Worm (Caenorhabditis elegans): Measurements from ENCODE around the gene prp-38.

- no peak for TF ChIP-seq elt-2 (tag; optimal IDR thresholded peaks at IDR 0.05)
- no peak for TF ChIP-seq unc-86 (tag; optimal IDR thresholded peaks at IDR 0.05)
- TF ChIP-seq madf-2 (tag; optimal IDR thresholded peaks at IDR 0.05): no peak
- no peak for TF ChIP-seq pha-4 (tag; optimal IDR thresholded peaks at IDR 0.05)
- no peak for TF ChIP-seq nhr-11 (tag; optimal IDR thresholded peaks at IDR 0.05)
- no peak for TF ChIP-seq odd-2 (tag; optimal IDR thresholded peaks at IDR 0.05)
- TF ChIP-seq ceh-30 (tag; optimal IDR thresholded peaks at IDR 0.05): no peak
- no peak for TF ChIP-seq elt-4 (tag; optimal IDR thresholded peaks at IDR 0.05)
- TF ChIP-seq pros-1 (tag; optimal IDR thresholded peaks at IDR 0.05): no peak
- no peak for TF ChIP-seq Y22D7AL.16 (tag; optimal IDR thresholded peaks at IDR 0.05)
- no peak for TF ChIP-seq ceh-24 (tag; optimal IDR thresholded peaks at IDR 0.05)
- no peak for TF ChIP-seq ceh-45 (GFP tag; IDR thresholded peaks at IDR 0.05)
- TF ChIP-seq tbx-2 (tag; optimal IDR thresholded peaks at IDR 0.05): no peak
- TF ChIP-seq ceh-18 (tag; optimal IDR thresholded peaks at IDR 0.05): no peak
Measured at ce11 chrV:10854197-10854596, 48.4 kb upstream of the prp-38 start.
